Fruit fly (Drosophila melanogaster) whole organism, embryonic: ENCODE measurements around the gene Rh5.
A peak's percentile ranks its signal among the peaks of the same experiment; 100 is the strongest.

Experiments
- Aef1 ChIP-seq: fragments of 200-800 bp; sonication (Bioruptor generic); IDR thresholded peaks from 3 replicates; pipeline ENCODE4 v1.3.6; 2022; ENCODE audit warnings: missing biosample characterization, missing genetic modification characterization
- Asciz ChIP-seq: fragments of 200-800 bp; sonication (Bioruptor generic); optimal IDR thresholded peaks from 2 replicates; lab custom pipeline; 2017; ENCODE audit warnings: missing biosample characterization, mild to moderate bottlenecking, missing genetic modification characterization, missing genetic modification reagents
- Atf-2 ChIP-seq: fragments of 200-800 bp; sonication (Bioruptor generic); optimal IDR thresholded peaks from 2 replicates; lab custom pipeline; 2016; ENCODE audit warnings: missing biosample characterization, missing genetic modification characterization
- CG11398 ChIP-seq: fragments of 200-800 bp; sonication (Bioruptor generic); optimal IDR thresholded peaks from 2 replicates; lab custom pipeline; 2016; ENCODE audit warnings: missing biosample characterization, missing genetic modification characterization
- CG11456 ChIP-seq: fragments of 200-800 bp; sonication (Bioruptor generic); IDR thresholded peaks from 3 replicates; pipeline ENCODE4 v1.3.6; 2022; ENCODE audit warnings: missing biosample characterization, missing genetic modification characterization
- CG11696 ChIP-seq: fragments of 200-800 bp; sonication (Bioruptor generic); IDR thresholded peaks from 2 replicates; pipeline ENCODE4 v1.3.6; 2022; ENCODE audit warnings: missing biosample characterization, missing genetic modification characterization
- CG12071 ChIP-seq: fragments of 200-800 bp; sonication (Bioruptor generic); optimal IDR thresholded peaks from 3 replicates; lab custom pipeline; 2018; ENCODE audit warnings: missing biosample characterization, mild to moderate bottlenecking, missing genetic modification characterization
- CG12299 ChIP-seq: fragments of 200-800 bp; sonication (Bioruptor generic); optimal IDR thresholded peaks from 2 replicates; lab custom pipeline; 2018; ENCODE audit warnings: missing biosample characterization, mild to moderate bottlenecking, missing genetic modification characterization
- CG13123 ChIP-seq: fragments of 200-800 bp; sonication (Bioruptor generic); optimal IDR thresholded peaks from 2 replicates; lab custom pipeline; 2016; ENCODE audit warnings: missing biosample characterization, missing genetic modification characterization
- CG13296 ChIP-seq: fragments of 200-800 bp; sonication (Bioruptor generic); optimal IDR thresholded peaks from 3 replicates; lab custom pipeline; 2018; ENCODE audit warnings: missing biosample characterization, mild to moderate bottlenecking, missing genetic modification characterization
- CG13424 ChIP-seq: fragments of 200-800 bp; sonication (Bioruptor generic); optimal IDR thresholded peaks from 2 replicates; lab custom pipeline; 2019; ENCODE audit warnings: missing biosample characterization, mild to moderate bottlenecking, missing genetic modification characterization, moderate library complexity
- CG13894 ChIP-seq: fragments of 200-800 bp; sonication (Bioruptor generic); optimal IDR thresholded peaks from 3 replicates; lab custom pipeline; 2018; ENCODE audit warnings: missing biosample characterization, mild to moderate bottlenecking, missing genetic modification characterization, moderate library complexity
- CG15011 ChIP-seq: fragments of 200-800 bp; sonication (Bioruptor generic); optimal IDR thresholded peaks from 3 replicates; lab custom pipeline; 2018; ENCODE audit warnings: missing biosample characterization, mild to moderate bottlenecking, missing genetic modification characterization
- CG1529 ChIP-seq: fragments of 200-800 bp; sonication (Bioruptor generic); optimal IDR thresholded peaks from 3 replicates; lab custom pipeline; 2018; ENCODE audit warnings: missing biosample characterization, missing genetic modification characterization
- CG15479 ChIP-seq: fragments of 200-800 bp; sonication (Bioruptor generic); optimal IDR thresholded peaks from 3 replicates; lab custom pipeline; 2019; ENCODE audit warnings: missing biosample characterization, mild to moderate bottlenecking, missing genetic modification characterization, moderate library complexity
- CG16779 ChIP-seq: fragments of 200-800 bp; sonication (Bioruptor generic); IDR thresholded peaks from 2 replicates; pipeline ENCODE4 v1.3.6; 2022; ENCODE audit warnings: missing biosample characterization, missing genetic modification characterization
- CG17912 ChIP-seq: fragments of 200-800 bp; sonication (Bioruptor generic); optimal IDR thresholded peaks from 2 replicates; lab custom pipeline; 2018; ENCODE audit warnings: missing biosample characterization, mild to moderate bottlenecking, missing genetic modification characterization
- CG30403 ChIP-seq: fragments of 200-800 bp; sonication (Bioruptor generic); optimal IDR thresholded peaks from 3 replicates; lab custom pipeline; 2016; ENCODE audit warnings: missing biosample characterization, missing genetic modification characterization
- CG34422 ChIP-seq: fragments of 200-800 bp; sonication (Bioruptor generic); IDR thresholded peaks from 3 replicates; pipeline ENCODE4 v1.3.6; 2022; ENCODE audit warnings: missing biosample characterization, missing genetic modification characterization
- CG43689 ChIP-seq: fragments of 200-800 bp; sonication (Bioruptor generic); IDR thresholded peaks from 2 replicates; pipeline ENCODE4 v1.3.6; 2022; ENCODE audit warnings: missing biosample characterization, missing genetic modification characterization
- CG6813 ChIP-seq: fragments of 200-800 bp; sonication (Bioruptor generic); optimal IDR thresholded peaks from 2 replicates; lab custom pipeline; 2017; ENCODE audit warnings: missing biosample characterization, missing genetic modification characterization, mild to moderate bottlenecking, moderate library complexity, missing genetic modification reagents
- CkIIα-i1 ChIP-seq: fragments of 200-800 bp; sonication (Bioruptor generic); IDR thresholded peaks from 2 replicates; pipeline ENCODE4 v1.3.6; 2022; ENCODE audit warnings: missing biosample characterization, missing genetic modification characterization
- E2f1 ChIP-seq: fragments of 200-800 bp; sonication (Bioruptor generic); IDR thresholded peaks from 2 replicates; pipeline ENCODE4 v1.3.6; 2022; ENCODE audit warnings: missing biosample characterization, missing genetic modification characterization
- Elba2 ChIP-seq: fragments of 200-800 bp; sonication (Bioruptor generic); optimal IDR thresholded peaks from 3 replicates; lab custom pipeline; 2016; ENCODE audit warnings: missing biosample characterization, missing genetic modification characterization
- GATAe ChIP-seq: fragments of 200-800 bp; sonication (Bioruptor generic); conservative IDR thresholded peaks from 2 replicates; pipeline ENCODE4 v1.3.6; 2022; ENCODE audit warnings: missing biosample characterization, missing genetic modification characterization
- HLH4C ChIP-seq: fragments of 200-800 bp; sonication (Bioruptor generic); IDR thresholded peaks from 3 replicates; pipeline ENCODE4 v1.3.6; 2022; ENCODE audit warnings: missing biosample characterization, missing genetic modification characterization; ENCODE audit not compliant: partially characterized antibody
- Hmr ChIP-seq: fragments of 200-800 bp; sonication (Bioruptor generic); optimal IDR thresholded peaks from 3 replicates; lab custom pipeline; 2017; ENCODE audit warnings: mild to moderate bottlenecking, missing biosample characterization, missing genetic modification reagents, missing genetic modification characterization
- Nf-YB ChIP-seq: fragments of 200-800 bp; sonication (Bioruptor generic); optimal IDR thresholded peaks from 3 replicates; lab custom pipeline; 2019; ENCODE audit warnings: missing biosample characterization, mild to moderate bottlenecking, missing genetic modification characterization, moderate library complexity
- Oaz ChIP-seq: fragments of 200-800 bp; sonication (Bioruptor generic); IDR thresholded peaks from 2 replicates; pipeline ENCODE4 v1.3.6; 2022; ENCODE audit warnings: missing biosample characterization, missing genetic modification characterization
- Opbp ChIP-seq: fragments of 200-800 bp; sonication (Bioruptor generic); IDR thresholded peaks from 3 replicates; pipeline ENCODE4 v1.3.6; 2022; ENCODE audit warnings: missing biosample characterization, missing genetic modification characterization; ENCODE audit not compliant: partially characterized antibody
- Optix ChIP-seq: fragments of 200-800 bp; sonication (Bioruptor generic); IDR thresholded peaks from 3 replicates; pipeline ENCODE4 v1.3.6; 2022; ENCODE audit warnings: missing biosample characterization, missing genetic modification characterization
- Pdp1 ChIP-seq, 2 experiments: fragments of 200-800 bp; sonication (Bioruptor generic); optimal IDR thresholded peaks; 3 replicates each; lab custom pipeline; 2016; ENCODE audit warnings: missing biosample characterization in 2 of 2, missing genetic modification characterization in 2 of 2, mild to moderate bottlenecking in 1 of 2, moderate library complexity in 1 of 2
- Scr ChIP-seq: fragments of 200-800 bp; sonication (Bioruptor generic); IDR thresholded peaks from 2 replicates; pipeline ENCODE4 v1.3.6; 2022; ENCODE audit warnings: missing biosample characterization, missing genetic modification characterization; ENCODE audit not compliant: partially characterized antibody
- Sox102F ChIP-seq: fragments of 200-800 bp; sonication (Bioruptor generic); optimal IDR thresholded peaks from 2 replicates; lab custom pipeline; 2018; ENCODE audit warnings: missing biosample characterization, mild to moderate bottlenecking, missing genetic modification characterization, moderate library complexity
- Xbp1 ChIP-seq: fragments of 200-800 bp; sonication (Bioruptor generic); optimal IDR thresholded peaks from 3 replicates; lab custom pipeline; 2016; ENCODE audit warnings: missing biosample characterization, mild to moderate bottlenecking, missing genetic modification characterization
- chinmo ChIP-seq: fragments of 200-800 bp; sonication (Bioruptor generic); IDR thresholded peaks from 4 replicates; pipeline ENCODE4 v1.3.6; 2022; ENCODE audit warnings: missing biosample characterization, missing genetic modification characterization; ENCODE audit not compliant: partially characterized antibody
- chm ChIP-seq: fragments of 200-800 bp; sonication (Bioruptor generic); IDR thresholded peaks from 2 replicates; pipeline ENCODE4 v1.3.6; 2022; ENCODE audit warnings: missing biosample characterization, missing genetic modification characterization
- crc ChIP-seq: fragments of 200-800 bp; sonication (Bioruptor generic); optimal IDR thresholded peaks from 2 replicates; lab custom pipeline; 2016; ENCODE audit warnings: missing biosample characterization, missing genetic modification characterization
- crp ChIP-seq, 2 experiments: fragments of 200-800 bp; sonication (Bioruptor generic); optimal IDR thresholded peaks; 2 replicates in 1 of 2; 3 replicates in 1 of 2; lab custom pipeline; 2017; ENCODE audit warnings: missing biosample characterization in 2 of 2, missing genetic modification characterization in 2 of 2, mild to moderate bottlenecking in 1 of 2, moderate library complexity in 1 of 2
- eyg ChIP-seq: fragments of 200-800 bp; sonication (Bioruptor generic); optimal IDR thresholded peaks from 3 replicates; lab custom pipeline; 2016; ENCODE audit warnings: missing biosample characterization, missing genetic modification characterization
- fd96Cb ChIP-seq: fragments of 200-800 bp; sonication (Bioruptor generic); optimal IDR thresholded peaks from 2 replicates; lab custom pipeline; 2018; ENCODE audit warnings: missing biosample characterization, mild to moderate bottlenecking, missing genetic modification characterization, moderate library complexity
- gem ChIP-seq: fragments of 200-800 bp; sonication (Bioruptor generic); optimal IDR thresholded peaks from 2 replicates; lab custom pipeline; 2019; ENCODE audit warnings: missing biosample characterization, mild to moderate bottlenecking, missing genetic modification characterization, moderate library complexity
- gfzf ChIP-seq: fragments of 200-800 bp; sonication (Bioruptor generic); optimal IDR thresholded peaks from 2 replicates; lab custom pipeline; 2016; ENCODE audit warnings: missing biosample characterization, mild to moderate bottlenecking, missing genetic modification characterization, moderate library complexity
- grn ChIP-seq: fragments of 200-800 bp; sonication (Bioruptor generic); optimal IDR thresholded peaks from 3 replicates; lab custom pipeline; 2017; ENCODE audit warnings: missing biosample characterization, missing genetic modification characterization
- jing ChIP-seq: fragments of 200-800 bp; sonication (Bioruptor generic); optimal IDR thresholded peaks from 2 replicates; lab custom pipeline; 2018; ENCODE audit warnings: missing biosample characterization, mild to moderate bottlenecking, missing genetic modification characterization
- jumu ChIP-seq: fragments of 200-800 bp; sonication (Bioruptor generic); optimal IDR thresholded peaks from 3 replicates; lab custom pipeline; 2016; ENCODE audit warnings: missing biosample characterization, missing genetic modification characterization
- ken ChIP-seq: fragments of 200-800 bp; sonication (Bioruptor generic); IDR thresholded peaks from 3 replicates; pipeline ENCODE4 v1.3.6; 2022; ENCODE audit warnings: missing biosample characterization, missing genetic modification characterization
- phol ChIP-seq: fragments of 200-800 bp; sonication (Bioruptor generic); optimal IDR thresholded peaks from 3 replicates; lab custom pipeline; 2018; ENCODE audit warnings: missing biosample characterization, mild to moderate bottlenecking, missing genetic modification characterization, moderate library complexity
- pros ChIP-seq: fragments of 200-800 bp; sonication (Bioruptor generic); optimal IDR thresholded peaks from 3 replicates; lab custom pipeline; 2019; ENCODE audit warnings: missing biosample characterization, mild to moderate bottlenecking, missing genetic modification characterization, moderate library complexity
- wek ChIP-seq: fragments of 200-800 bp; sonication (Bioruptor generic); optimal IDR thresholded peaks from 3 replicates; lab custom pipeline; 2018; ENCODE audit warnings: missing biosample characterization, mild to moderate bottlenecking, missing genetic modification characterization, moderate library complexity

Gene Rh5

DNA sequence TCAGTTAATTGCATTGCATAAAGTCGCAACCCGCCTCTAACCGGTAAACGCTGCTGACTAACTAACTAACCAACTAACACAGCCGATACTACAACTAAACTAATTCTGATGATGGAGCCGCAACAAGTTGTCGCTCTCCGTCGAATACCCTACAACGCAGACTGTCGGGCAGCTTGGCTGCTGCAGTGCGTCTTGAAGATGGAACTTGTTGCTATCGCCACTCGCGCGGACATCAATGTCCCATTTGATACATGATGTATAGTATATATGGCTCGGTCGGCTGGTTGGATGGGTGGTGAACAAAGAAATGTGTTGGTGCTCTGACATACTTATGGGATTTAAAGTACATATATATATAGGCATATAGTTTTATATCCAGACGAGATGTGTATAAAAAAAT lies 17.6 kb downstream of the Rh5 start (continued):
- TF ChIP-seq Oaz (GFP tag; lab: Robert Waterston, UW): no peak
- no peak for TF ChIP-seq Aef1 (GFP tag; lab: Robert Waterston, UW)
- TF ChIP-seq CG43689 (GFP tag; lab: Robert Waterston, UW): no peak
- no peak for TF ChIP-seq Atf-2 (GFP tag; lab: Kevin White, UChicago)
- no peak for TF ChIP-seq CG15479 (GFP tag; lab: Kevin White, UChicago)
- no peak for TF ChIP-seq GATAe
- TF ChIP-seq HLH4C (GFP tag; lab: Robert Waterston, UW): no peak
- TF ChIP-seq CG16779 (GFP tag; lab: Robert Waterston, UW): no peak
- no peak for TF ChIP-seq CG12299 (tag; lab: Kevin White, UChicago)
- TF ChIP-seq jing (GFP tag; lab: Kevin White, UChicago): no peak
- no peak for TF ChIP-seq phol
- TF ChIP-seq CG13296 (GFP tag; lab: Kevin White, UChicago): peak; percentile 24
- no peak for TF ChIP-seq CG11696 (GFP tag; lab: Robert Waterston, UW)
- no peak for TF ChIP-seq Pdp1 (GFP tag; optimal IDR thresholded peaks at IDR 0.05; lab: Kevin White, UChicago)
- TF ChIP-seq pros (GFP tag; lab: Kevin White, UChicago): no peak
- peak; percentile 13 for TF ChIP-seq Hmr (GFP tag; lab: Kevin White, UChicago)
- no peak for TF ChIP-seq Nf-YB (GFP tag; lab: Kevin White, UChicago)
- no peak for TF ChIP-seq CG30403
- TF ChIP-seq Elba2 (GFP tag; lab: Kevin White, UChicago): no peak
- no peak for TF ChIP-seq CG15011
- TF ChIP-seq CG6813 (GFP tag; lab: Kevin White, UChicago): no peak
- no peak for TF ChIP-seq gfzf (GFP tag; lab: Kevin White, UChicago)
- TF ChIP-seq Sox102F (GFP tag; lab: Kevin White, UChicago): peak; percentile 7
- no peak for TF ChIP-seq ken (GFP tag; lab: Robert Waterston, UW)
- no peak for TF ChIP-seq Optix (GFP tag; lab: Robert Waterston, UW)
- TF ChIP-seq grn (GFP tag; lab: Kevin White, UChicago): no peak
- no peak for TF ChIP-seq eyg (GFP tag; lab: Kevin White, UChicago)
- no peak for TF ChIP-seq jumu (GFP tag; lab: Kevin White, UChicago)
- no peak for TF ChIP-seq gem (tag; lab: Kevin White, UChicago)
- no peak for TF ChIP-seq CG34422
- TF ChIP-seq CG13123 (GFP tag; lab: Kevin White, UChicago): no peak
- peak; percentile 82; the same call in 2 of the 4 replicates for TF ChIP-seq chinmo
- TF ChIP-seq crp (GFP tag; optimal IDR thresholded peaks at IDR 0.05; lab: Kevin White, UChicago): no peak
- TF ChIP-seq Scr: no peak
- TF ChIP-seq CG11398 (GFP tag; lab: Kevin White, UChicago): no peak
- TF ChIP-seq chm: peak; percentile 33; the same call in 1 of the 2 replicates
- TF ChIP-seq CG11456 (GFP tag; lab: Robert Waterston, UW): 0 out of 3 replicates have a peak, but pooled peaks have one; percentile 24
- peak; percentile 15 for TF ChIP-seq CG13424 (tag; lab: Kevin White, UChicago)
- TF ChIP-seq Asciz (GFP tag; lab: Kevin White, UChicago): no peak
- no peak for TF ChIP-seq crc
- TF ChIP-seq CG1529 (GFP tag; lab: Kevin White, UChicago): no peak
- TF ChIP-seq CG12071 (GFP tag; lab: Kevin White, UChicago): peak; percentile 43
- no peak for TF ChIP-seq CG17912 (GFP tag; lab: Kevin White, UChicago)
- TF ChIP-seq Opbp: no peak
- TF ChIP-seq Xbp1 (GFP tag; lab: Kevin White, UChicago): no peak
- no peak for TF ChIP-seq wek (GFP tag; lab: Kevin White, UChicago)
- no peak for TF ChIP-seq fd96Cb
- no peak for TF ChIP-seq CG13894
- TF ChIP-seq E2f1 (GFP tag; lab: Robert Waterston, UW): 0 out of 2 replicates have a peak, but pooled peaks have one; percentile 9
- TF ChIP-seq CkIIα-i1 (GFP tag; lab: Robert Waterston, UW): no peak
